Fruit fly (Drosophila melanogaster) whole organism, embryonic: ENCODE data around the gene Ykt6.
A peak's percentile ranks its signal among the peaks of the same experiment; 100 is the strongest.

Source experiments
- BEAF-32 ChIP-seq: fragments of 200-800 bp; sonication (Bioruptor generic); optimal IDR thresholded peaks from 3 replicates; lab custom pipeline; 2017; ENCODE audit warnings: missing biosample characterization, missing genetic modification characterization, mild to moderate bottlenecking, moderate library complexity, missing genetic modification reagents
- CG10654 ChIP-seq: fragments of 200-800 bp; sonication (Bioruptor generic); optimal IDR thresholded peaks from 2 replicates; lab custom pipeline; 2016; ENCODE audit warnings: missing biosample characterization, missing genetic modification characterization
- CG11456 ChIP-seq: fragments of 200-800 bp; sonication (Bioruptor generic); IDR thresholded peaks from 3 replicates; pipeline ENCODE4 v1.3.6; 2022; ENCODE audit warnings: missing biosample characterization, missing genetic modification characterization
- CG12104 ChIP-seq: fragments of 200-800 bp; sonication (Bioruptor generic); optimal IDR thresholded peaks from 3 replicates; lab custom pipeline; 2016; ENCODE audit warnings: missing biosample characterization, missing genetic modification characterization
- CG12659 ChIP-seq: fragments of 200-800 bp; sonication (Bioruptor generic); optimal IDR thresholded peaks from 3 replicates; lab custom pipeline; 2017; ENCODE audit warnings: mild to moderate bottlenecking, missing biosample characterization, missing genetic modification reagents, missing genetic modification characterization
- CG13296 ChIP-seq: fragments of 200-800 bp; sonication (Bioruptor generic); optimal IDR thresholded peaks from 3 replicates; lab custom pipeline; 2018; ENCODE audit warnings: missing biosample characterization, mild to moderate bottlenecking, missing genetic modification characterization
- CG14014 ChIP-seq: fragments of 200-800 bp; sonication (Bioruptor generic); IDR thresholded peaks from 2 replicates; pipeline ENCODE4 v1.3.6; 2022; ENCODE audit warnings: missing biosample characterization, missing genetic modification characterization
- CG14710 ChIP-seq: fragments of 200-800 bp; sonication (Bioruptor generic); optimal IDR thresholded peaks from 3 replicates; lab custom pipeline; 2019; ENCODE audit warnings: missing biosample characterization, mild to moderate bottlenecking, missing genetic modification characterization, moderate library complexity
- CG30403 ChIP-seq: fragments of 200-800 bp; sonication (Bioruptor generic); optimal IDR thresholded peaks from 3 replicates; lab custom pipeline; 2016; ENCODE audit warnings: missing biosample characterization, missing genetic modification characterization
- CG30431 ChIP-seq: fragments of 200-800 bp; sonication (Bioruptor generic); optimal IDR thresholded peaks from 2 replicates; lab custom pipeline; 2017; ENCODE audit warnings: missing biosample characterization, missing genetic modification characterization
- CG43689 ChIP-seq: fragments of 200-800 bp; sonication (Bioruptor generic); IDR thresholded peaks from 2 replicates; pipeline ENCODE4 v1.3.6; 2022; ENCODE audit warnings: missing biosample characterization, missing genetic modification characterization
- CG4730 ChIP-seq: fragments of 200-800 bp; sonication (Bioruptor generic); IDR thresholded peaks from 2 replicates; pipeline ENCODE4 v1.3.6; 2022; ENCODE audit warnings: missing biosample characterization, missing genetic modification characterization
- CG6254 ChIP-seq: fragments of 200-800 bp; sonication (Bioruptor generic); optimal IDR thresholded peaks from 3 replicates; lab custom pipeline; 2017; ENCODE audit warnings: mild to moderate bottlenecking, missing biosample characterization, missing genetic modification reagents, missing genetic modification characterization
- CG7745 ChIP-seq: fragments of 200-800 bp; sonication (Bioruptor generic); optimal IDR thresholded peaks from 2 replicates; lab custom pipeline; 2018; ENCODE audit warnings: missing biosample characterization, mild to moderate bottlenecking, missing genetic modification characterization, moderate library complexity
- CG7928 ChIP-seq: fragments of 200-800 bp; sonication (Bioruptor generic); optimal IDR thresholded peaks from 2 replicates; lab custom pipeline; 2017; ENCODE audit warnings: missing biosample characterization, mild to moderate bottlenecking, missing genetic modification characterization
- CG7987 ChIP-seq: fragments of 200-800 bp; sonication (Bioruptor generic); optimal IDR thresholded peaks from 2 replicates; lab custom pipeline; 2018; ENCODE audit warnings: missing biosample characterization, mild to moderate bottlenecking, missing genetic modification characterization, moderate library complexity
- CG8944 ChIP-seq: fragments of 200-800 bp; sonication (Bioruptor generic); optimal IDR thresholded peaks from 3 replicates; lab custom pipeline; 2016; ENCODE audit warnings: missing biosample characterization, missing genetic modification characterization
- CG9817 ChIP-seq: fragments of 200-800 bp; sonication (Bioruptor generic); optimal IDR thresholded peaks from 2 replicates; lab custom pipeline; 2018; ENCODE audit warnings: missing biosample characterization, mild to moderate bottlenecking, missing genetic modification characterization, moderate library complexity
- CHES-1-like ChIP-seq: fragments of 200-800 bp; sonication (Bioruptor generic); optimal IDR thresholded peaks from 2 replicates; lab custom pipeline; 2016; ENCODE audit warnings: missing biosample characterization, missing genetic modification characterization
- Dbx ChIP-seq: fragments of 200-800 bp; sonication (Bioruptor generic); IDR thresholded peaks from 3 replicates; pipeline ENCODE4 v1.3.6; 2022; ENCODE audit warnings: missing biosample characterization, missing genetic modification characterization
- Dek ChIP-seq: fragments of 200-800 bp; sonication (Bioruptor generic); optimal IDR thresholded peaks from 3 replicates; lab custom pipeline; 2019; ENCODE audit warnings: missing biosample characterization, mild to moderate bottlenecking, missing genetic modification characterization, moderate library complexity
- Dp ChIP-seq: fragments of 200-800 bp; sonication (Bioruptor generic); optimal IDR thresholded peaks from 2 replicates; lab custom pipeline; 2018; ENCODE audit warnings: missing biosample characterization, mild to moderate bottlenecking, missing genetic modification characterization, moderate library complexity
- Fer3 ChIP-seq: fragments of 200-800 bp; sonication (Bioruptor generic); optimal IDR thresholded peaks from 2 replicates; lab custom pipeline; 2018; ENCODE audit warnings: missing biosample characterization, mild to moderate bottlenecking, missing genetic modification characterization, moderate library complexity
- GATAe ChIP-seq: fragments of 200-800 bp; sonication (Bioruptor generic); conservative IDR thresholded peaks from 2 replicates; pipeline ENCODE4 v1.3.6; 2022; ENCODE audit warnings: missing biosample characterization, missing genetic modification characterization
- HmgD ChIP-seq: fragments of 200-800 bp; sonication (Bioruptor generic); optimal IDR thresholded peaks from 3 replicates; lab custom pipeline; 2016; ENCODE audit warnings: missing biosample characterization, missing genetic modification characterization
- Hr39 ChIP-seq: fragments of >200 bp; optimal IDR thresholded peaks from 2 replicates; lab custom pipeline; 2017
- MTF-1 ChIP-seq: fragments of 200-800 bp; sonication (Bioruptor generic); optimal IDR thresholded peaks from 2 replicates; lab custom pipeline; 2018; ENCODE audit warnings: missing biosample characterization, mild to moderate bottlenecking, missing genetic modification characterization, borderline replicate concordance
- Oli ChIP-seq: fragments of 200-800 bp; sonication (Bioruptor generic); optimal IDR thresholded peaks from 2 replicates; lab custom pipeline; 2018; ENCODE audit warnings: missing biosample characterization, mild to moderate bottlenecking, missing genetic modification characterization, moderate library complexity
- Optix ChIP-seq: fragments of 200-800 bp; sonication (Bioruptor generic); IDR thresholded peaks from 3 replicates; pipeline ENCODE4 v1.3.6; 2022; ENCODE audit warnings: missing biosample characterization, missing genetic modification characterization
- Rx ChIP-seq: fragments of 200-800 bp; sonication (Bioruptor generic); IDR thresholded peaks from 2 replicates; pipeline ENCODE4 v1.3.6; 2022; ENCODE audit warnings: missing biosample characterization, missing genetic modification characterization
- Scr ChIP-seq: fragments of 200-800 bp; sonication (Bioruptor generic); IDR thresholded peaks from 2 replicates; pipeline ENCODE4 v1.3.6; 2022; ENCODE audit warnings: missing biosample characterization, missing genetic modification characterization; ENCODE audit not compliant: partially characterized antibody
- Taf1 ChIP-seq: fragments of 200-800 bp; sonication (Bioruptor generic); IDR thresholded peaks from 2 replicates; pipeline ENCODE4 v1.3.6; 2022; ENCODE audit warnings: missing biosample characterization, missing genetic modification characterization
- Vsx1 ChIP-seq: fragments of 200-800 bp; sonication (Bioruptor generic); optimal IDR thresholded peaks from 2 replicates; lab custom pipeline; 2017; ENCODE audit warnings: missing biosample characterization, mild to moderate bottlenecking, missing genetic modification characterization, missing genetic modification reagents
- ase ChIP-seq: fragments of 200-800 bp; sonication (Bioruptor generic); IDR thresholded peaks from 3 replicates; pipeline ENCODE4 v1.3.6; 2022; ENCODE audit warnings: missing biosample characterization, missing genetic modification characterization
- chn ChIP-seq: fragments of 200-800 bp; sonication (Bioruptor generic); optimal IDR thresholded peaks from 2 replicates; lab custom pipeline; 2016; ENCODE audit warnings: missing biosample characterization, missing genetic modification characterization
- cwo ChIP-seq: fragments of 200-800 bp; sonication (Bioruptor generic); optimal IDR thresholded peaks from 3 replicates; lab custom pipeline; 2017; ENCODE audit warnings: missing biosample characterization, missing genetic modification characterization, mild to moderate bottlenecking, moderate library complexity, missing genetic modification reagents
- exex ChIP-seq: fragments of 200-800 bp; sonication (Bioruptor generic); optimal IDR thresholded peaks from 4 replicates; lab custom pipeline; 2018; ENCODE audit warnings: missing biosample characterization, mild to moderate bottlenecking, missing genetic modification characterization, moderate library complexity
- hkb ChIP-seq, 2 experiments: fragments of 200-800 bp in 1 of 2; fragments of >200 bp in 1 of 2; sonication (Bioruptor generic) in 1 of 2; IDR thresholded peaks in 1 of 2; optimal IDR thresholded peaks in 1 of 2; 2 replicates each; pipeline versions ENCODE4 v1.3.6 to Lab custom; 2017 to 2022; ENCODE audit warnings: missing biosample characterization in 1 of 2, missing genetic modification characterization in 1 of 2
- hth ChIP-seq: fragments of >200 bp; optimal IDR thresholded peaks from 2 replicates; lab custom pipeline; 2017; ENCODE audit warnings: inconsistent platforms
- lov ChIP-seq, 2 experiments: fragments of 200-800 bp in 1 of 2; fragments of >200 bp in 1 of 2; sonication (Bioruptor generic) in 1 of 2; IDR thresholded peaks in 1 of 2; optimal IDR thresholded peaks in 1 of 2; 2 replicates in 1 of 2; 3 replicates in 1 of 2; pipeline versions ENCODE4 v1.3.6 to Lab custom; 2017 to 2022; ENCODE audit warnings: missing biosample characterization in 1 of 2, missing genetic modification characterization in 1 of 2
- pnt ChIP-seq: fragments of 200-800 bp; sonication (Bioruptor generic); optimal IDR thresholded peaks from 3 replicates; lab custom pipeline; 2016; ENCODE audit warnings: missing biosample characterization, missing genetic modification characterization
- prd ChIP-seq, 3 experiments: fragments of >200 bp in 2 of 3; fragments of 200-800 bp in 1 of 3; sonication (Bioruptor generic) in 1 of 3; optimal IDR thresholded peaks in 2 of 3; IDR thresholded peaks in 1 of 3; 2 replicates in 2 of 3; 3 replicates in 1 of 3; pipeline versions ENCODE4 v1.3.6 to Lab custom; 2017 to 2022; ENCODE audit warnings: missing biosample characterization in 1 of 3, missing genetic modification characterization in 1 of 3
- sim ChIP-seq: fragments of 200-800 bp; sonication (Bioruptor generic); IDR thresholded peaks from 2 replicates; pipeline ENCODE4 v1.3.6; 2022; ENCODE audit warnings: missing biosample characterization, missing genetic modification characterization
- sob ChIP-seq: fragments of 200-800 bp; sonication (Bioruptor generic); IDR thresholded peaks from 2 replicates; pipeline ENCODE4 v1.3.6; 2022; ENCODE audit warnings: missing biosample characterization, missing genetic modification characterization
- tll ChIP-seq, 2 experiments: fragments of 200-800 bp in 1 of 2; fragments of >200 bp in 1 of 2; sonication (Bioruptor generic) in 1 of 2; optimal IDR thresholded peaks; 2 replicates each; lab custom pipeline; 2017 to 2019; ENCODE audit warnings: missing biosample characterization in 2 of 2, missing genetic modification characterization in 2 of 2, mild to moderate bottlenecking in 1 of 2, moderate library complexity in 1 of 2
- ttk ChIP-seq: fragments of 200-800 bp; sonication (Bioruptor generic); IDR thresholded peaks from 2 replicates; pipeline ENCODE4 v2.1.2; 2022; ENCODE audit warnings: missing biosample characterization, missing genetic modification characterization
- usp ChIP-seq: fragments of >200 bp; optimal IDR thresholded peaks from 2 replicates; lab custom pipeline; 2017; ENCODE audit warnings: missing biosample characterization, missing genetic modification characterization
- wek ChIP-seq: fragments of 200-800 bp; sonication (Bioruptor generic); optimal IDR thresholded peaks from 3 replicates; lab custom pipeline; 2018; ENCODE audit warnings: missing biosample characterization, mild to moderate bottlenecking, missing genetic modification characterization, moderate library complexity
- wor ChIP-seq: fragments of 200-800 bp; sonication (Bioruptor generic); IDR thresholded peaks from 2 replicates; pipeline ENCODE4 v1.3.6; 2022; ENCODE audit warnings: missing biosample characterization, missing genetic modification characterization

Gene Ykt6

dm6 chrX:7934679-7935078 is 14.5 kb downstream of the Ykt6 start, which contains the start of gene RpS14b (continued):
- TF ChIP-seq Hr39 (lab: Kevin White, UChicago) = no peak
- peak; percentile 40; the same call in 1 of the 2 replicates for TF ChIP-seq CG4730 (GFP tag; lab: Robert Waterston, UW)
- TF ChIP-seq chn (GFP tag; lab: Kevin White, UChicago) = peak; percentile 45
- TF ChIP-seq GATAe (GFP tag; lab: Robert Waterston, UW) = no peak
- TF ChIP-seq CG7745 (tag; lab: Kevin White, UChicago) = no peak
- TF ChIP-seq hkb (optimal IDR thresholded peaks at IDR 0.05; lab: Kevin White, UChicago) = peak; percentile 36
- TF ChIP-seq hkb (GFP tag; IDR thresholded peaks at IDR 0.05; lab: Robert Waterston, UW) = peak; percentile 71
- peak; percentile 8; the same call in 1 of the 2 replicates for TF ChIP-seq CG43689 (GFP tag; lab: Robert Waterston, UW)
- no peak for TF ChIP-seq usp (GFP tag; lab: Kevin White, UChicago)
- peak; percentile 68 for TF ChIP-seq Dbx (GFP tag; lab: Robert Waterston, UW)
- peak; percentile 67; the same call in 2 of the 3 replicates for TF ChIP-seq ase (GFP tag; lab: Robert Waterston, UW)
- TF ChIP-seq Vsx1 = peak; percentile 54
- no peak for TF ChIP-seq Taf1 (GFP tag; lab: Robert Waterston, UW)
- TF ChIP-seq CG7987 (GFP tag; lab: Kevin White, UChicago) = peak; percentile 79
- peak; percentile 67 for TF ChIP-seq Rx (GFP tag; lab: Robert Waterston, UW)
- peak; percentile 81 for TF ChIP-seq BEAF-32 (GFP tag; lab: Kevin White, UChicago)
- peak; percentile 90 for TF ChIP-seq CG12659 (GFP tag; lab: Kevin White, UChicago)
- TF ChIP-seq lov (optimal IDR thresholded peaks at IDR 0.05; lab: Kevin White, UChicago) = no peak
- peak; percentile 79; the same call in 2 of the 3 replicates for TF ChIP-seq lov (GFP tag; IDR thresholded peaks at IDR 0.05; lab: Robert Waterston, UW)
- peak; percentile 58 for TF ChIP-seq CG9817 (tag; lab: Kevin White, UChicago)
- TF ChIP-seq CHES-1-like (GFP tag; lab: Kevin White, UChicago) = peak; percentile 77
- no peak for TF ChIP-seq pnt (GFP tag; lab: Kevin White, UChicago)
- 0 out of 2 replicates have a peak, but pooled peaks have one; percentile 40 for TF ChIP-seq ttk
- peak; percentile 35 for TF ChIP-seq cwo (GFP tag; lab: Kevin White, UChicago)
- no peak for TF ChIP-seq Oli (tag; lab: Kevin White, UChicago)
- TF ChIP-seq CG14014 (GFP tag; lab: Robert Waterston, UW) = peak; percentile 60; the same call in 1 of the 2 replicates
- TF ChIP-seq CG13296 = peak; percentile 81
- no peak for TF ChIP-seq exex (tag; lab: Kevin White, UChicago)
- TF ChIP-seq CG10654 = peak; percentile 29
- peak; percentile 48 for TF ChIP-seq HmgD (GFP tag; lab: Kevin White, UChicago)
- peak; percentile 19 for TF ChIP-seq Dp (GFP tag; lab: Kevin White, UChicago)
- TF ChIP-seq CG6254 = no peak
- no peak for TF ChIP-seq tll (GFP tag; optimal IDR thresholded peaks at IDR 0.05; lab: Kevin White, UChicago)
- peak; percentile 80 for TF ChIP-seq sob (GFP tag; lab: Robert Waterston, UW)
- TF ChIP-seq sim = peak; percentile 42; the same call in 1 of the 2 replicates
- TF ChIP-seq Scr (GFP tag; lab: Robert Waterston, UW) = peak; percentile 73
- no peak for TF ChIP-seq CG12104
- peak; percentile 48 for TF ChIP-seq CG30403 (GFP tag; lab: Kevin White, UChicago)
- no peak for TF ChIP-seq CG7928 (GFP tag; lab: Kevin White, UChicago)
- peak; percentile 58 for TF ChIP-seq Fer3 (tag; lab: Kevin White, UChicago)
- no peak for TF ChIP-seq CG30431 (GFP tag; lab: Kevin White, UChicago)
- TF ChIP-seq CG14710 (tag; lab: Kevin White, UChicago) = peak; percentile 54
- no peak for TF ChIP-seq hth (lab: Kevin White, UChicago)
- TF ChIP-seq MTF-1 (GFP tag; lab: Kevin White, UChicago) = peak; percentile 65
- TF ChIP-seq wek (GFP tag; lab: Kevin White, UChicago) = peak; percentile 24
- peak; percentile 80; the same call in 2 of the 3 replicates for TF ChIP-seq CG11456 (GFP tag; lab: Robert Waterston, UW)
- no peak for TF ChIP-seq prd (optimal IDR thresholded peaks at IDR 0.05; lab: Kevin White, UChicago)
- peak; percentile 41; the same call in 1 of the 3 replicates for TF ChIP-seq prd (GFP tag; IDR thresholded peaks at IDR 0.05; lab: Robert Waterston, UW)
- TF ChIP-seq wor (GFP tag; lab: Robert Waterston, UW) = no peak
- TF ChIP-seq Optix (GFP tag; lab: Robert Waterston, UW) = 0 out of 3 replicates have a peak, but pooled peaks have one; percentile 40
- peak; percentile 6 for TF ChIP-seq Dek
- TF ChIP-seq CG8944 (GFP tag; lab: Kevin White, UChicago) = no peak
